Fruit fly (Drosophila melanogaster): Measurements from ENCODE around the gene bocks.

bocks gene

dm6 chr3R:9563240-9563992 is 27.4 kb downstream of the bocks start, which contains the start of the genes CG9393 and Vps45 (continued):
- TF ChIP-seq ara (GFP tag; IDR thresholded peaks at IDR 0.05) (peak; percentile 37), Bgb (GFP tag; IDR thresholded peaks at IDR 0.05; ENCODE audit: partially characterized antibody) (peak; percentile 94), CG12236 (GFP tag; optimal IDR thresholded peaks at IDR 0.05) (no peak), ssp (GFP tag; IDR thresholded peaks at IDR 0.05) (peak; percentile 55), CG32767 (GFP tag; IDR thresholded peaks at IDR 0.05) (no peak), tio (GFP tag; optimal IDR thresholded peaks at IDR 0.05) (no peak), Doc3 (GFP tag; IDR thresholded peaks at IDR 0.05; ENCODE audit: partially characterized antibody) (peak; percentile 90), fd64A (GFP tag; optimal IDR thresholded peaks at IDR 0.05) (no peak), CG13775 (GFP tag; optimal IDR thresholded peaks at IDR 0.05) (peak; percentile 68), CG14860 (GFP tag; IDR thresholded peaks at IDR 0.05; ENCODE audit: partially characterized antibody) (peak; percentile 91), CG33557 (GFP tag; optimal IDR thresholded peaks at IDR 0.05) (peak; percentile 54), kah (GFP tag; optimal IDR thresholded peaks at IDR 0.05) (no peak), gt (GFP tag; IDR thresholded peaks at IDR 0.05) (no peak), crol (GFP tag; IDR thresholded peaks at IDR 0.05) (no peak), CG10543 (GFP tag; optimal IDR thresholded peaks at IDR 0.05) (peak; percentile 51), CG18262 (tag; optimal IDR thresholded peaks at IDR 0.05) (peak; percentile 53), TFAM (GFP tag; optimal IDR thresholded peaks at IDR 0.05) (no peak), Mad (GFP tag; optimal IDR thresholded peaks at IDR 0.05) (peak; percentile 72), schlank (tag; optimal IDR thresholded peaks at IDR 0.05) (no peak), Hr51 (GFP tag; optimal IDR thresholded peaks at IDR 0.05) (peak in 1 of 2 experiments; percentile 78), ftz-f1 (GFP tag; optimal IDR thresholded peaks at IDR 0.05) (no peak), tll (GFP tag; optimal IDR thresholded peaks at IDR 0.05) (peak in 1 of 2 experiments; percentile 78), klu (GFP tag; IDR thresholded peaks at IDR 0.05) (peak; percentile 54), CG4707 (GFP tag; optimal IDR thresholded peaks at IDR 0.05) (no peak), Oaz (GFP tag; IDR thresholded peaks at IDR 0.05) (no peak)

- TF ChIP-seq emc (GFP tag; optimal IDR thresholded peaks at IDR 0.05) = no peak
- no peak for TF ChIP-seq org-1 (GFP tag; optimal IDR thresholded peaks at IDR 0.05)
- 0 out of 2 replicates have a peak, but pooled peaks have one; percentile 2 for TF ChIP-seq Ada2b (GFP tag; IDR thresholded peaks at IDR 0.05)
- TF ChIP-seq Mes4 (GFP tag; optimal IDR thresholded peaks at IDR 0.05) = no peak
- TF ChIP-seq Blimp-1 (GFP tag; optimal IDR thresholded peaks at IDR 0.05) = no peak
- TF ChIP-seq Ets65A (GFP tag) = peak; percentile 53
- TF ChIP-seq Jarid2 (GFP tag; optimal IDR thresholded peaks at IDR 0.05) = no peak
- TF ChIP-seq CG3065 (GFP tag; optimal IDR thresholded peaks at IDR 0.05) = no peak
- TF ChIP-seq CG34422 (GFP tag; IDR thresholded peaks at IDR 0.05) = no peak
- TF ChIP-seq CG13287 (GFP tag; IDR thresholded peaks at IDR 0.05; ENCODE audit: partially characterized antibody) = no peak
- TF ChIP-seq pzg (GFP tag; optimal IDR thresholded peaks at IDR 0.05) = no peak
- 0 out of 3 replicates have a peak, but pooled peaks have one; percentile 33 for TF ChIP-seq CG16813 (GFP tag; IDR thresholded peaks at IDR 0.05; ENCODE audit: partially characterized antibody)
- TF ChIP-seq Med (GFP tag) = peak; percentile 54
- TF ChIP-seq B-H1 (GFP tag; IDR thresholded peaks at IDR 0.05) = no peak
- TF ChIP-seq CHES-1-like (GFP tag; optimal IDR thresholded peaks at IDR 0.05) = no peak
- no peak for TF ChIP-seq caup (GFP tag; optimal IDR thresholded peaks at IDR 0.05; ENCODE audit: severe bottlenecking)
- no peak for TF ChIP-seq CG3407 (GFP tag; optimal IDR thresholded peaks at IDR 0.05)
- no peak for TF ChIP-seq Hsf (GFP tag; optimal IDR thresholded peaks at IDR 0.05)
- TF ChIP-seq CG6654 (GFP tag; optimal IDR thresholded peaks at IDR 0.05) = no peak
- TF ChIP-seq Eip74EF (GFP tag; optimal IDR thresholded peaks at IDR 0.05) = no peak
- TF ChIP-seq onecut (GFP tag; IDR thresholded peaks at IDR 0.05) = no peak
- no peak for TF ChIP-seq CG4328 (GFP tag; optimal IDR thresholded peaks at IDR 0.05)
- TF ChIP-seq Sox100B (GFP tag; optimal IDR thresholded peaks at IDR 0.05) = no peak
Observed at dm6 chr3R:9561121-9561520, 29.7 kb downstream of the bocks start.

Measured in whole organism, embryonic.